Fruit fly (Drosophila melanogaster) whole organism, embryonic: ENCODE measurements around the gene CG15333.

Source experiments
- Bgb ChIP-seq: fragments of 200-800 bp; sonication (Bioruptor generic); IDR thresholded peaks from 2 replicates; pipeline ENCODE4 v1.3.6; 2022; ENCODE audit warnings: missing biosample characterization, missing genetic modification characterization; ENCODE audit not compliant: partially characterized antibody
- CG12744 ChIP-seq: fragments of 200-800 bp; sonication (Bioruptor generic); optimal IDR thresholded peaks from 2 replicates; lab custom pipeline; 2016; ENCODE audit warnings: missing biosample characterization, missing genetic modification characterization
- CG17612 ChIP-seq: fragments of 200-800 bp; sonication (Bioruptor generic); IDR thresholded peaks from 2 replicates; pipeline ENCODE4 v1.3.6; 2022; ENCODE audit warnings: missing biosample characterization, missing genetic modification characterization
- CG17802 ChIP-seq: fragments of 200-800 bp; sonication (Bioruptor generic); optimal IDR thresholded peaks from 2 replicates; lab custom pipeline; 2018; ENCODE audit warnings: missing biosample characterization, mild to moderate bottlenecking, missing genetic modification characterization, moderate library complexity
- CG1792 ChIP-seq: fragments of 200-800 bp; sonication (Bioruptor generic); optimal IDR thresholded peaks from 2 replicates; lab custom pipeline; 2016; ENCODE audit warnings: missing biosample characterization, missing genetic modification characterization
- CG18011 ChIP-seq: fragments of 200-800 bp; sonication (Bioruptor generic); optimal IDR thresholded peaks from 2 replicates; lab custom pipeline; 2017; ENCODE audit warnings: missing biosample characterization, missing genetic modification characterization, mild to moderate bottlenecking, moderate library complexity, missing genotype
- CG1832 ChIP-seq: fragments of 200-800 bp; sonication (Bioruptor generic); optimal IDR thresholded peaks from 2 replicates; lab custom pipeline; 2017; ENCODE audit warnings: missing biosample characterization, mild to moderate bottlenecking, missing genetic modification characterization, inconsistent platforms
- CG18764 ChIP-seq: fragments of 200-800 bp; sonication (Bioruptor generic); optimal IDR thresholded peaks from 3 replicates; lab custom pipeline; 2016; ENCODE audit warnings: missing biosample characterization, missing genetic modification characterization
- CG30403 ChIP-seq: fragments of 200-800 bp; sonication (Bioruptor generic); optimal IDR thresholded peaks from 3 replicates; lab custom pipeline; 2016; ENCODE audit warnings: missing biosample characterization, missing genetic modification characterization
- CG31365 ChIP-seq: fragments of 200-800 bp; sonication (Bioruptor generic); optimal IDR thresholded peaks from 2 replicates; lab custom pipeline; 2018; ENCODE audit warnings: missing biosample characterization, mild to moderate bottlenecking, missing genetic modification characterization
- CG3163 ChIP-seq: fragments of 200-800 bp; sonication (Bioruptor generic); optimal IDR thresholded peaks from 3 replicates; lab custom pipeline; 2016; ENCODE audit warnings: missing biosample characterization, missing genetic modification characterization
- CG34422 ChIP-seq: fragments of 200-800 bp; sonication (Bioruptor generic); IDR thresholded peaks from 3 replicates; pipeline ENCODE4 v1.3.6; 2022; ENCODE audit warnings: missing biosample characterization, missing genetic modification characterization
- CG4282 ChIP-seq: fragments of 200-800 bp; sonication (Bioruptor generic); optimal IDR thresholded peaks from 2 replicates; lab custom pipeline; 2016; ENCODE audit warnings: missing biosample characterization, missing genetic modification characterization
- CG4820 ChIP-seq: fragments of 200-800 bp; sonication (Bioruptor generic); optimal IDR thresholded peaks from 3 replicates; lab custom pipeline; 2016; ENCODE audit warnings: missing biosample characterization, missing genetic modification characterization
- CG5180 ChIP-seq: fragments of 200-800 bp; sonication (Bioruptor generic); optimal IDR thresholded peaks from 3 replicates; lab custom pipeline; 2017; ENCODE audit warnings: missing biosample characterization, missing genetic modification characterization, mild to moderate bottlenecking, moderate library complexity, missing genetic modification reagents
- CG7745 ChIP-seq: fragments of 200-800 bp; sonication (Bioruptor generic); optimal IDR thresholded peaks from 2 replicates; lab custom pipeline; 2018; ENCODE audit warnings: missing biosample characterization, mild to moderate bottlenecking, missing genetic modification characterization, moderate library complexity
- CG9932 ChIP-seq: fragments of 200-800 bp; sonication (Bioruptor generic); IDR thresholded peaks from 2 replicates; pipeline ENCODE4 v1.3.6; 2022; ENCODE audit warnings: missing biosample characterization, missing genetic modification characterization
- CHES-1-like ChIP-seq: fragments of 200-800 bp; sonication (Bioruptor generic); optimal IDR thresholded peaks from 2 replicates; lab custom pipeline; 2016; ENCODE audit warnings: missing biosample characterization, missing genetic modification characterization
- Camta ChIP-seq: fragments of 200-800 bp; sonication (Bioruptor generic); optimal IDR thresholded peaks from 2 replicates; lab custom pipeline; 2016; ENCODE audit warnings: missing biosample characterization, missing genetic modification characterization
- D ChIP-seq, 2 experiments: fragments of 200-800 bp in 1 of 2; fragments of >200 bp in 1 of 2; sonication (Bioruptor generic) in 1 of 2; optimal IDR thresholded peaks; 2 replicates in 1 of 2; 3 replicates in 1 of 2; lab custom pipeline; 2017; ENCODE audit warnings: mild to moderate bottlenecking in 1 of 2, missing biosample characterization in 1 of 2, missing genetic modification characterization in 1 of 2, missing genetic modification reagents in 1 of 2
- Fer2 ChIP-seq: fragments of 200-800 bp; sonication (Bioruptor generic); optimal IDR thresholded peaks from 2 replicates; lab custom pipeline; 2018; ENCODE audit warnings: missing biosample characterization, mild to moderate bottlenecking, missing genetic modification characterization, moderate library complexity
- H15 ChIP-seq: fragments of 200-800 bp; sonication (Bioruptor generic); IDR thresholded peaks from 3 replicates; pipeline ENCODE4 v1.3.6; 2022; ENCODE audit warnings: missing biosample characterization, missing genetic modification characterization
- Hey ChIP-seq: fragments of 200-800 bp; sonication (Bioruptor generic); optimal IDR thresholded peaks from 3 replicates; lab custom pipeline; 2018; ENCODE audit warnings: missing biosample characterization, mild to moderate bottlenecking, missing genetic modification characterization
- Hr3 ChIP-seq: fragments of 200-800 bp; sonication (Bioruptor generic); optimal IDR thresholded peaks from 3 replicates; lab custom pipeline; 2016; ENCODE audit warnings: missing biosample characterization, missing genetic modification characterization
- Hsf ChIP-seq: fragments of 200-800 bp; sonication (Bioruptor generic); optimal IDR thresholded peaks from 3 replicates; lab custom pipeline; 2016; ENCODE audit warnings: missing biosample characterization, missing genetic modification characterization
- Jarid2 ChIP-seq: fragments of 200-800 bp; sonication (Bioruptor generic); optimal IDR thresholded peaks from 3 replicates; lab custom pipeline; 2017; ENCODE audit warnings: mild to moderate bottlenecking, missing biosample characterization, missing genetic modification reagents, missing genetic modification characterization
- Max ChIP-seq: fragments of 200-800 bp; sonication (Bioruptor generic); optimal IDR thresholded peaks from 2 replicates; lab custom pipeline; 2016; ENCODE audit warnings: missing biosample characterization, mild to moderate bottlenecking, missing genetic modification characterization
- Rx ChIP-seq: fragments of 200-800 bp; sonication (Bioruptor generic); IDR thresholded peaks from 2 replicates; pipeline ENCODE4 v1.3.6; 2022; ENCODE audit warnings: missing biosample characterization, missing genetic modification characterization
- Spps ChIP-seq: fragments of 200-800 bp; sonication (Bioruptor generic); optimal IDR thresholded peaks from 2 replicates; lab custom pipeline; 2018; ENCODE audit warnings: missing biosample characterization, mild to moderate bottlenecking, missing genetic modification characterization
- amos ChIP-seq: fragments of 200-800 bp; sonication (Bioruptor generic); IDR thresholded peaks from 2 replicates; pipeline ENCODE4 v1.3.6; 2022; ENCODE audit warnings: missing biosample characterization, missing genetic modification characterization; ENCODE audit not compliant: partially characterized antibody
- aop ChIP-seq: fragments of 200-800 bp; sonication (Bioruptor generic); IDR thresholded peaks from 2 replicates; pipeline ENCODE4 v1.3.6; 2022; ENCODE audit warnings: missing biosample characterization, missing genetic modification characterization
- bigmax ChIP-seq: fragments of 200-800 bp; sonication (Bioruptor generic); optimal IDR thresholded peaks from 2 replicates; lab custom pipeline; 2018; ENCODE audit warnings: missing biosample characterization, mild to moderate bottlenecking, missing genetic modification characterization
- cg ChIP-seq: fragments of 200-800 bp; sonication (Bioruptor generic); optimal IDR thresholded peaks from 3 replicates; lab custom pipeline; 2019; ENCODE audit warnings: missing biosample characterization, mild to moderate bottlenecking, missing genetic modification characterization, moderate library complexity
- dmrt99B ChIP-seq: fragments of 200-800 bp; sonication (Bioruptor generic); optimal IDR thresholded peaks from 2 replicates; lab custom pipeline; 2018; ENCODE audit warnings: missing biosample characterization, mild to moderate bottlenecking, missing genetic modification characterization, moderate library complexity
- emc ChIP-seq: fragments of 200-800 bp; sonication (Bioruptor generic); optimal IDR thresholded peaks from 2 replicates; lab custom pipeline; 2016; ENCODE audit warnings: missing biosample characterization, missing genetic modification characterization
- esg ChIP-seq: fragments of 200-800 bp; sonication (Bioruptor generic); conservative IDR thresholded peaks from 2 replicates; pipeline ENCODE4 v1.3.6; 2022; ENCODE audit warnings: missing biosample characterization, missing genetic modification characterization
- eyg ChIP-seq: fragments of 200-800 bp; sonication (Bioruptor generic); optimal IDR thresholded peaks from 3 replicates; lab custom pipeline; 2016; ENCODE audit warnings: missing biosample characterization, missing genetic modification characterization
- luna ChIP-seq: fragments of 200-800 bp; sonication (Bioruptor generic); optimal IDR thresholded peaks from 2 replicates; lab custom pipeline; 2016; ENCODE audit warnings: missing biosample characterization, missing genetic modification characterization
- pb ChIP-seq: fragments of 200-800 bp; sonication (Bioruptor generic); optimal IDR thresholded peaks from 3 replicates; lab custom pipeline; 2016; ENCODE audit warnings: missing biosample characterization, missing genetic modification characterization
- pita ChIP-seq: fragments of 200-800 bp; sonication (Bioruptor generic); optimal IDR thresholded peaks from 2 replicates; lab custom pipeline; 2017; ENCODE audit warnings: missing biosample characterization, mild to moderate bottlenecking, missing genetic modification characterization
- sna ChIP-seq: fragments of 200-800 bp; sonication (Bioruptor generic); IDR thresholded peaks from 2 replicates; pipeline ENCODE4 v1.3.6; 2022; ENCODE audit warnings: missing biosample characterization, missing genetic modification characterization; ENCODE audit not compliant: partially characterized antibody
- ssp ChIP-seq: fragments of 200-800 bp; sonication (Bioruptor generic); IDR thresholded peaks from 2 replicates; pipeline ENCODE4 v1.3.6; 2022; ENCODE audit warnings: missing biosample characterization, missing genetic modification characterization
- usp ChIP-seq: fragments of >200 bp; optimal IDR thresholded peaks from 2 replicates; lab custom pipeline; 2017; ENCODE audit warnings: missing biosample characterization, missing genetic modification characterization
- wek ChIP-seq: fragments of 200-800 bp; sonication (Bioruptor generic); optimal IDR thresholded peaks from 3 replicates; lab custom pipeline; 2018; ENCODE audit warnings: missing biosample characterization, mild to moderate bottlenecking, missing genetic modification characterization, moderate library complexity
- yki ChIP-seq: fragments of >200 bp; optimal IDR thresholded peaks from 3 replicates; lab custom pipeline; 2018
- zen2 ChIP-seq: fragments of 200-800 bp; sonication (Bioruptor generic); IDR thresholded peaks from 3 replicates; pipeline ENCODE4 v1.3.6; 2022; ENCODE audit warnings: missing biosample characterization, missing genetic modification characterization; ENCODE audit not compliant: partially characterized antibody

Gene CG15333

dm6 chrX:8060921-8061270, 39.8 kb upstream of the CG15333 start (continued):
- TF ChIP-seq Max (GFP tag; lab: Kevin White, UChicago): peak; percentile 35
- no peak for TF ChIP-seq sna (GFP tag; lab: Robert Waterston, UW)
- TF ChIP-seq dmrt99B (tag; lab: Kevin White, UChicago): no peak
- TF ChIP-seq CG3163 (GFP tag; lab: Kevin White, UChicago): no peak
- no peak for TF ChIP-seq D (optimal IDR thresholded peaks at IDR 0.05; lab: Kevin White, UChicago)
- TF ChIP-seq D (GFP tag; optimal IDR thresholded peaks at IDR 0.05; lab: Kevin White, UChicago): no peak
- no peak for TF ChIP-seq ssp (GFP tag; lab: Robert Waterston, UW)
- TF ChIP-seq Camta: no peak
- TF ChIP-seq CG9932 (GFP tag; lab: Robert Waterston, UW): no peak
- TF ChIP-seq Hsf (GFP tag; lab: Kevin White, UChicago): no peak
- no peak for TF ChIP-seq CG4820 (GFP tag; lab: Kevin White, UChicago)
- TF ChIP-seq Fer2 (tag; lab: Kevin White, UChicago): no peak
- no peak for TF ChIP-seq CG4282 (GFP tag; lab: Kevin White, UChicago)
- TF ChIP-seq bigmax (GFP tag; lab: Kevin White, UChicago): no peak
- no peak for TF ChIP-seq CG31365
- TF ChIP-seq aop (GFP tag; lab: Robert Waterston, UW): no peak
- TF ChIP-seq CG17612 (GFP tag; lab: Robert Waterston, UW): no peak
- TF ChIP-seq CHES-1-like (GFP tag; lab: Kevin White, UChicago): no peak
- TF ChIP-seq wek: no peak
- TF ChIP-seq zen2 (GFP tag; lab: Robert Waterston, UW): no peak; the same call in 2 of the 3 replicates
- no peak for TF ChIP-seq amos (GFP tag; lab: Robert Waterston, UW)
- peak; percentile 96 for TF ChIP-seq yki (lab: Kevin White, UChicago)
- peak; percentile 15 for TF ChIP-seq Hey
- peak; percentile 3 for TF ChIP-seq CG7745 (tag; lab: Kevin White, UChicago)
- no peak for TF ChIP-seq CG1792 (GFP tag; lab: Kevin White, UChicago)
- TF ChIP-seq CG34422 (GFP tag; lab: Robert Waterston, UW): peak; percentile 22; the same call in 1 of the 3 replicates
- no peak for TF ChIP-seq CG18011 (GFP tag; lab: Kevin White, UChicago)
- TF ChIP-seq emc (GFP tag; lab: Kevin White, UChicago): no peak
- TF ChIP-seq pita (GFP tag; lab: Kevin White, UChicago): no peak
- no peak for TF ChIP-seq esg (GFP tag; lab: Robert Waterston, UW)
- TF ChIP-seq H15 (GFP tag; lab: Robert Waterston, UW): no peak
- TF ChIP-seq cg (GFP tag; lab: Kevin White, UChicago): peak; percentile 99
- no peak for TF ChIP-seq eyg
- no peak for TF ChIP-seq luna (GFP tag; lab: Kevin White, UChicago)
- no peak for TF ChIP-seq CG17802 (tag; lab: Kevin White, UChicago)
- TF ChIP-seq CG30403 (GFP tag; lab: Kevin White, UChicago): no peak
- no peak for TF ChIP-seq Rx (GFP tag; lab: Robert Waterston, UW)
- no peak for TF ChIP-seq Hr3 (GFP tag; lab: Kevin White, UChicago)
- no peak for TF ChIP-seq CG5180 (GFP tag; lab: Kevin White, UChicago)
- no peak for TF ChIP-seq Spps (tag; lab: Kevin White, UChicago)
- TF ChIP-seq pb (GFP tag; lab: Kevin White, UChicago): no peak
- peak; percentile 98 for TF ChIP-seq CG1832 (GFP tag; lab: Kevin White, UChicago)
- no peak for TF ChIP-seq Bgb (GFP tag; lab: Robert Waterston, UW)
- TF ChIP-seq usp (GFP tag; lab: Kevin White, UChicago): no peak
- TF ChIP-seq CG18764 (GFP tag; lab: Kevin White, UChicago): no peak
- no peak for TF ChIP-seq Jarid2 (GFP tag; lab: Kevin White, UChicago)
- no peak for TF ChIP-seq CG12744 (GFP tag; lab: Kevin White, UChicago)
- TF ChIP-seq, all 482 proteins: peak for 52
